Fruit fly (Drosophila melanogaster): ENCODE results near the gene CG34124.

Gene CG34124

dm6 chr2L:4930541-4930940 is 27.7 kb upstream of the CG34124 start:
- no peak for TF ChIP-seq CG10631 (GFP tag; optimal IDR thresholded peaks at IDR 0.05)
- no peak for TF ChIP-seq Gug (GFP tag; IDR thresholded peaks at IDR 0.05)
- TF ChIP-seq CG15336 (GFP tag; IDR thresholded peaks at IDR 0.05), result peak; percentile 66; the same call in 1 of the 2 replicates
- TF ChIP-seq CG32006 (GFP tag; optimal IDR thresholded peaks at IDR 0.05), result peak; percentile 11
- no peak for TF ChIP-seq pdm3 (GFP tag; optimal IDR thresholded peaks at IDR 0.05)
- TF ChIP-seq Met (GFP tag; optimal IDR thresholded peaks at IDR 0.05), result no peak
- peak; percentile 60; the same call in 2 of the 3 replicates for TF ChIP-seq CG8119 (GFP tag; IDR thresholded peaks at IDR 0.05)
- TF ChIP-seq eg (GFP tag; IDR thresholded peaks at IDR 0.05), result peak; percentile 77
- TF ChIP-seq CG6163 (GFP tag; IDR thresholded peaks at IDR 0.05), result peak; percentile 61; the same call in 2 of the 3 replicates
- TF ChIP-seq CG1621 (tag; optimal IDR thresholded peaks at IDR 0.05), result no peak
- TF ChIP-seq CG8632 (GFP tag; optimal IDR thresholded peaks at IDR 0.05), result no peak
- TF ChIP-seq CG3919 (GFP tag; optimal IDR thresholded peaks at IDR 0.05), result no peak
- no peak for TF ChIP-seq svp (GFP tag)
- no peak for TF ChIP-seq CG11762 (GFP tag; optimal IDR thresholded peaks at IDR 0.05; ENCODE audit: insufficient read depth)
- no peak for TF ChIP-seq CG6808 (GFP tag; optimal IDR thresholded peaks at IDR 0.05)
- peak; percentile 56 for TF ChIP-seq Eip78C (GFP tag)
- TF ChIP-seq Hr4 (GFP tag; optimal IDR thresholded peaks at IDR 0.05), result peak; percentile 11
- no peak for TF ChIP-seq ss (GFP tag; optimal IDR thresholded peaks at IDR 0.05)
- no peak for TF ChIP-seq spab (GFP tag; optimal IDR thresholded peaks at IDR 0.05)
- TF ChIP-seq acj6 (GFP tag; optimal IDR thresholded peaks at IDR 0.05), result peak; percentile 9

- TF ChIP-seq ss (GFP tag; optimal IDR thresholded peaks at IDR 0.05) (no peak), spab (GFP tag; optimal IDR thresholded peaks at IDR 0.05) (no peak), Sox102F (GFP tag; optimal IDR thresholded peaks at IDR 0.05) (no peak), Eip75B (GFP tag; optimal IDR thresholded peaks at IDR 0.05) (no peak), Eip78C (GFP tag) (no peak), CG15336 (GFP tag; IDR thresholded peaks at IDR 0.05) (no peak), CG6808 (GFP tag; optimal IDR thresholded peaks at IDR 0.05) (no peak), CG11294 (GFP tag; IDR thresholded peaks at IDR 0.05) (no peak), eg (GFP tag; IDR thresholded peaks at IDR 0.05) (no peak)
Observed at dm6 chr2L:4932284-4932683, 25.9 kb upstream of the CG34124 start, which contains the start of gene hoe1. Gene hoe1, minus strand, starts transcription at chr2L:4932384.

DNA sequence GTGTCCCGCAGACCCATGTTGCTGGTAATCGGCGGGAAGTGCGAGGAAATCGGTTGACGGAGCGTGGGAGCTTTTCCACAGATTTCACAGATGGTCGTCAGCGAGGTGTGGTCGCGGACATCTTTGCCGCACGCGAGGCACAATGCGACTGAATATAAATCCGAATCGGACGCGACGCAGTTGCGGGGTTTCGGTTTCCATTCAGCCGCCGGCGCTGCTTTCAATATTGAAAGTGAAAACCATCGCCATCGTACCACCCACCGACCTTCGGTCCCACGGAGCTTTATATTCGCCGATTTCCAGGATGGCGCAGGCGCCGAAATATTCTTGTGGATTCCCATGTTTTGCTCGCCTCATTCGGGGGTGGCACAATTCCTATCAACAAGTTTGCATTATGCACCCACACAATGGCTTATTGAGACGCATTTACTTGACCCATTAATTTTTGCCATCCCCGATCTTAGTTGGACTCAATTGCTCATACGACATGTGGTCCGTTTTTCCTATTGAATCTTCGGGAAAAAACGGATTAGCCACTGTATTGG is 21.8 kb upstream of the CG34124 start, which contains the start of gene hoe2:
hoe2 (minus strand) TSS at position 126 of the 545 bp plus-strand sequence.
- TF ChIP-seq CG6276 (GFP tag; optimal IDR thresholded peaks at IDR 0.05), result no peak
- TF ChIP-seq dsx (GFP tag; optimal IDR thresholded peaks at IDR 0.05; ENCODE audit: poor library complexity, severe bottlenecking), result no peak
- no peak for TF ChIP-seq Eip78C (GFP tag)
- no peak for TF ChIP-seq CG9139 (GFP tag; optimal IDR thresholded peaks at IDR 0.05)
- no peak for TF ChIP-seq acj6 (GFP tag; optimal IDR thresholded peaks at IDR 0.05)
- no peak for TF ChIP-seq CG31627 (GFP tag; optimal IDR thresholded peaks at IDR 0.05)

DNA sequence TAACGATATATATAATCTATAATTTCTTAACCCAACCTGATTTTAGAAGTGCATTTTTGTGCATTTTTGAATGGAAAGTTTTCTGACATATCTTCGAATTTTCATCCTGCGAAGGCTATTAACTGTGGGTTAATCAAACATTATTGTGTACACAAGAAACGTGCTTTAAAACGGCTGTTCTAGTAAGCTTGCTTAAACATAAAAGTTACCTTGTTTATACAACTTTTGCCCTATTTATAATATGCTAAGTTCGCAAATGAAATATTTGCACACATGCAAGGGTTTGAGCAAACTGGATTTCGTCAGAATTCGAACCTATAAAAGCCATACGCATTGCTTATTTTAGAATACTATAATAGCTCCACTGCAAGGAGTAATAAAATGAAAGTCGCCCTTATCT is 21.2 kb upstream of the CG34124 start, which contains the start of gene Sgs1:
Sgs1 (plus strand) TSS at position 350 of the 400 bp plus-strand sequence.
- TF ChIP-seq vri (GFP tag; optimal IDR thresholded peaks at IDR 0.05) (peak; percentile 8), CG16779 (tag; optimal IDR thresholded peaks at IDR 0.05) (no peak)

dm6 chr2L:4942257-4942792 is 15.9 kb upstream of the CG34124 start, which contains the start of gene synr:
Gene synr, plus strand, starts transcription at chr2L:4942742.
- TF ChIP-seq CG6854 (GFP tag; optimal IDR thresholded peaks at IDR 0.05) (no peak), eg (GFP tag; IDR thresholded peaks at IDR 0.05) (no peak), CG6276 (GFP tag; optimal IDR thresholded peaks at IDR 0.05) (no peak), CG11294 (GFP tag; IDR thresholded peaks at IDR 0.05) (no peak)

DNA sequence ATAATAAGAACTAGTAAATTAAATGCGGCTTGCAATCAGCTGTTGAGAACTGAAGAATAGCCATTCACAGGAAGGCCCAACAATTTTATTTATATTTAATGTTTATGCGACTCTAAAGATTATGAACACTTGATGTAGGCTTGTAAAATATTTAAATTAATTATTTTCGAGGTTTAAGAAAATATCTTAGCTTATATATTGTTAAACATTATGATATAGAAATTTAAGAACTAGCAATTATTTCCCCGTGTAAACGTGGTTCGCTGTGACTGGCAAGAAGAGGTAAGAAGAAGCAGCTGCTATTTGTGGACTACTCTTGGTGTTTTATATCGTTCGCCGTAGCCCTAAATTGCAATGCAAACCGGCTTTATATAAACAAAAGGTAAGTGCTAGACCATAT is 12.9 kb upstream of the CG34124 start, which contains the start of the genes mRpL24 and betaggt-I:
mRpL24 (minus strand) TSS at position 62 of the 400 bp plus-strand sequence.
betaggt-I (plus strand) TSS at position 280 of the 400 bp plus-strand sequence.
- TF ChIP-seq CG9139 (GFP tag; optimal IDR thresholded peaks at IDR 0.05) (peak; percentile 93), Hr4 (GFP tag; optimal IDR thresholded peaks at IDR 0.05) (peak; percentile 95), fkh (GFP tag; optimal IDR thresholded peaks at IDR 0.05) (peak; percentile 87), CG6792 (GFP tag; optimal IDR thresholded peaks at IDR 0.05) (peak; percentile 96), Eip93F (GFP tag; optimal IDR thresholded peaks at IDR 0.05) (peak; percentile 81), CG7368 (GFP tag; optimal IDR thresholded peaks at IDR 0.05) (peak; percentile 90), Sox102F (GFP tag; optimal IDR thresholded peaks at IDR 0.05) (peak; percentile 92), CG34406 (GFP tag; optimal IDR thresholded peaks at IDR 0.05) (peak; percentile 97), CG10631 (GFP tag; optimal IDR thresholded peaks at IDR 0.05) (peak; percentile 98), Gug (GFP tag; IDR thresholded peaks at IDR 0.05) (peak; percentile 98), CG16779 (tag; optimal IDR thresholded peaks at IDR 0.05) (peak; percentile 90), Hr39 (GFP tag; optimal IDR thresholded peaks at IDR 0.05) (peak; percentile 90), net (GFP tag; optimal IDR thresholded peaks at IDR 0.05) (peak; percentile 96), Smox (GFP tag; optimal IDR thresholded peaks at IDR 0.05) (peak; percentile 95), dac (GFP tag; optimal IDR thresholded peaks at IDR 0.05) (peak; percentile 93), CG3032 (tag; optimal IDR thresholded peaks at IDR 0.05) (peak; percentile 99)
